Worm (Caenorhabditis elegans): Measurements from ENCODE around the gene R102.2.

DNA sequence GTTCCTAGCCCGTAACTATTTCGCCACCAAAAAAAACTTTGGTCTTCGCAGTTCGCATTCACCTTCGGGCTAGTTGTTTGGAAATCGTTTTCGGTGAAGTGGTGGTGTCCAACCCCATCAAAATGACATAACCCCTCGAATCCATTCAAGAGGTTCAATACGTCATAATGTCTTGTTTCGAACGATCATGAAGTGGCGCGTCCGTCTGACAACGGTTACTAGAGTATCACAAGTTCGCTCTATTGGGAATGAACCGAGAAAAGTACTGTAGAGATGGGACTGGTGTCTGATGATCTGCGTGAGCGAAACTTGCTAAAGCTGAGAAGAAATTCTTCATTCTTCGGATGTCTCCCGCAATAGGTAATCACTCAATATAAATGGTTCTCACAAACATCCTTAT is 40.3 kb downstream of the R102.2 start, which contains the start of gene ZC168.2:
- no peak for TF ChIP-seq nhr-102 (tag; optimal IDR thresholded peaks at IDR 0.05)
- TF ChIP-seq ama-1 (optimal IDR thresholded peaks at IDR 0.05), result no peak
- TF ChIP-seq ZK546.5 (tag; optimal IDR thresholded peaks at IDR 0.05), result no peak
- no peak for TF ChIP-seq nhr-48 (tag; optimal IDR thresholded peaks at IDR 0.05)
- TF ChIP-seq unc-62 (GFP tag; optimal IDR thresholded peaks at IDR 0.05 in 1 of 2), result peak in 1 of 2 experiments; percentile 79
- TF ChIP-seq unc-62 (tag; optimal IDR thresholded peaks at IDR 0.05), result no peak
- no peak for TF ChIP-seq F49E8.2 (tag; optimal IDR thresholded peaks at IDR 0.05; ENCODE audit: borderline replicate concordance)
- TF ChIP-seq mxl-3 (GFP tag; optimal IDR thresholded peaks at IDR 0.05), result no peak
- TF ChIP-seq ceh-28 (tag; optimal IDR thresholded peaks at IDR 0.05), result no peak
- TF ChIP-seq nhr-76 (tag; optimal IDR thresholded peaks at IDR 0.05), result no peak
- TF ChIP-seq mdl-1 (tag; optimal IDR thresholded peaks at IDR 0.05), result no peak

Measured in whole organism, L4 larva.